Fruit fly (Drosophila melanogaster) whole organism, adult: Measurements from ENCODE around the gene fzy.

Source experiments
- CG11617 ChIP-seq: fragments of 200-800 bp; sonication (Bioruptor generic); optimal IDR thresholded peaks from 2 replicates; lab custom pipeline; 2017; ENCODE audit warnings: mild to moderate bottlenecking, missing biosample characterization, missing genetic modification reagents, missing genetic modification characterization
- CG12768 ChIP-seq: fragments of 200-800 bp; sonication (Bioruptor generic); optimal IDR thresholded peaks from 2 replicates; lab custom pipeline; 2017; ENCODE audit warnings: missing biosample characterization, missing genetic modification characterization, mild to moderate bottlenecking, moderate library complexity, missing genetic modification reagents
- CG14711 ChIP-seq: fragments of 200-800 bp; sonication (Bioruptor generic); optimal IDR thresholded peaks from 2 replicates; lab custom pipeline; 2018; ENCODE audit warnings: missing biosample characterization, mild to moderate bottlenecking, missing genetic modification characterization, moderate library complexity
- CG1620 ChIP-seq: fragments of 200-800 bp; sonication (Bioruptor generic); optimal IDR thresholded peaks from 2 replicates; lab custom pipeline; 2016; ENCODE audit warnings: missing biosample characterization, missing genetic modification characterization
- CG33017 ChIP-seq: fragments of 200-800 bp; sonication (Bioruptor generic); optimal IDR thresholded peaks from 2 replicates; lab custom pipeline; 2018; ENCODE audit warnings: missing biosample characterization, mild to moderate bottlenecking, missing genetic modification characterization, moderate library complexity
- CG5204 ChIP-seq: fragments of 200-800 bp; sonication (Bioruptor generic); optimal IDR thresholded peaks from 2 replicates; lab custom pipeline; 2016; ENCODE audit warnings: missing biosample characterization, missing genetic modification characterization
- CG7045 ChIP-seq: fragments of 200-800 bp; sonication (Bioruptor generic); optimal IDR thresholded peaks from 2 replicates; lab custom pipeline; 2017; ENCODE audit warnings: missing biosample characterization, mild to moderate bottlenecking, missing genetic modification characterization
- CG7101 ChIP-seq: fragments of 200-800 bp; sonication (Bioruptor generic); optimal IDR thresholded peaks from 2 replicates; lab custom pipeline; 2018; ENCODE audit warnings: missing biosample characterization, mild to moderate bottlenecking, missing genetic modification characterization, moderate library complexity
- Clk ChIP-seq: fragments of 200-800 bp; sonication (Bioruptor generic); optimal IDR thresholded peaks from 2 replicates; lab custom pipeline; 2017; ENCODE audit warnings: missing biosample characterization, missing genetic modification characterization
- Crg-1 ChIP-seq: fragments of 200-800 bp; sonication (Bioruptor generic); optimal IDR thresholded peaks from 2 replicates; lab custom pipeline; 2016; ENCODE audit warnings: missing biosample characterization, missing genetic modification characterization
- Hr96 ChIP-seq: fragments of 200-800 bp; sonication (Bioruptor generic); optimal IDR thresholded peaks from 2 replicates; lab custom pipeline; 2016; ENCODE audit warnings: missing biosample characterization, missing genetic modification characterization
- Mnt ChIP-seq: fragments of 200-800 bp; sonication (Bioruptor generic); optimal IDR thresholded peaks from 2 replicates; lab custom pipeline; 2016; ENCODE audit warnings: missing biosample characterization, mild to moderate bottlenecking, missing genetic modification characterization
- bab1 ChIP-seq: fragments of 200-800 bp; sonication (Bioruptor generic); optimal IDR thresholded peaks from 3 replicates; lab custom pipeline; 2019; ENCODE audit warnings: missing biosample characterization, mild to moderate bottlenecking, missing genetic modification characterization, moderate library complexity
- cic ChIP-seq: fragments of 200-800 bp; sonication (Bioruptor generic); optimal IDR thresholded peaks from 2 replicates; lab custom pipeline; 2017; ENCODE audit warnings: missing biosample characterization, mild to moderate bottlenecking, missing genetic modification characterization, moderate library complexity
- cnc ChIP-seq, 2 experiments: fragments of >200 bp; optimal IDR thresholded peaks; 2 replicates each; lab custom pipeline; 2017
- kay ChIP-seq: fragments of 200-800 bp; sonication (Bioruptor generic); peaks from one replicate; lab custom pipeline; 2016; ENCODE audit warnings: missing biosample characterization, missing genetic modification characterization, borderline replicate concordance
- ovo ChIP-seq: fragments of 200-800 bp; sonication (Bioruptor generic); optimal IDR thresholded peaks from 2 replicates; lab custom pipeline; 2016; ENCODE audit warnings: missing biosample characterization, missing genetic modification characterization
- pad ChIP-seq: fragments of 200-800 bp; sonication (Bioruptor generic); optimal IDR thresholded peaks from 3 replicates; lab custom pipeline; 2017; ENCODE audit warnings: missing biosample characterization, missing genetic modification characterization, mild to moderate bottlenecking, moderate library complexity, missing genetic modification reagents
- tj ChIP-seq: fragments of 200-800 bp; sonication (Bioruptor generic); optimal IDR thresholded peaks from 3 replicates; lab custom pipeline; 2017; ENCODE audit warnings: missing biosample characterization, mild to moderate bottlenecking, missing genetic modification characterization, moderate library complexity
- toe ChIP-seq: fragments of 200-800 bp; sonication (Bioruptor generic); optimal IDR thresholded peaks from 2 replicates; lab custom pipeline; 2016; ENCODE audit warnings: missing biosample characterization, missing genetic modification characterization

The fzy gene

dm6 chr2L:16320428-16320827 is 9.7 kb downstream of the fzy start:
- TF ChIP-seq toe (no peak), pad (GFP tag; lab: Kevin White, UChicago) (no peak), CG33017 (tag; lab: Kevin White, UChicago) (no peak), cnc (optimal IDR thresholded peaks at IDR 0.05; lab: Kevin White, UChicago) (no peak), tj (GFP tag; lab: Kevin White, UChicago) (no peak), CG12768 (no peak), ovo (GFP tag; lab: Kevin White, UChicago) (no peak), CG5204 (GFP tag; lab: Kevin White, UChicago) (no peak), cic (no peak), CG1620 (no peak), CG7101 (tag; lab: Kevin White, UChicago) (no peak), Crg-1 (GFP tag; lab: Kevin White, UChicago) (no peak), Hr96 (no peak), Clk (GFP tag; lab: Kevin White, UChicago) (no peak), CG14711 (tag; lab: Kevin White, UChicago) (no peak), bab1 (GFP tag; lab: Kevin White, UChicago) (no peak), Mnt (GFP tag; lab: Kevin White, UChicago) (no peak), kay (no peak), CG11617 (GFP tag; lab: Kevin White, UChicago) (no peak), CG7045 (no peak)

DNA sequence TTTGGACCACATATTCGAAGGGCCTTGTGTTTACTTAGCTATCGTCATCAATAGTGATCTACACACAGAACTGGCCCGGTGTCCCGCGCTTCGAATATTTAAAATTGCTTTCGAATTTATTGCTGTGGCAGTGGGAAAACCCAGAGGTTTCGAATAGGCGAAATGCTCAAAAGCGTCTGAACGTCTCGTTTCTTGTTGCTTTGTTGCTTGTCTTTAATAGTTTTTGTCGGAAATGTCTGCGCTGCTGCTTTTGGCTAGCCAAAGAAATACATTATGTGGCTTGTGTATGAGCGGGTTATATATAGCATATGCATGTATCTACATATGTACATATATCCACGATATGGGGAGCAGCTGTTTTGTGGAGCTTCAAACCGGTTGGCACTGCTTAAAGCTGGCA is 10.5 kb downstream of the fzy start:
- TF ChIP-seq CG1620: no peak
- TF ChIP-seq toe: no peak
- no peak for TF ChIP-seq CG7045
- no peak for TF ChIP-seq CG11617 (GFP tag; lab: Kevin White, UChicago)
- no peak for TF ChIP-seq tj (GFP tag; lab: Kevin White, UChicago)
- TF ChIP-seq CG7101 (tag; lab: Kevin White, UChicago): no peak
- TF ChIP-seq Crg-1 (GFP tag; lab: Kevin White, UChicago): no peak
- no peak for TF ChIP-seq pad (GFP tag; lab: Kevin White, UChicago)
- no peak for TF ChIP-seq bab1 (GFP tag; lab: Kevin White, UChicago)
- no peak for TF ChIP-seq CG33017 (tag; lab: Kevin White, UChicago)
- no peak for TF ChIP-seq Mnt (GFP tag; lab: Kevin White, UChicago)
- no peak for TF ChIP-seq CG14711 (tag; lab: Kevin White, UChicago)
- TF ChIP-seq CG5204 (GFP tag; lab: Kevin White, UChicago): no peak
- no peak for TF ChIP-seq Hr96
- TF ChIP-seq cic: no peak

DNA sequence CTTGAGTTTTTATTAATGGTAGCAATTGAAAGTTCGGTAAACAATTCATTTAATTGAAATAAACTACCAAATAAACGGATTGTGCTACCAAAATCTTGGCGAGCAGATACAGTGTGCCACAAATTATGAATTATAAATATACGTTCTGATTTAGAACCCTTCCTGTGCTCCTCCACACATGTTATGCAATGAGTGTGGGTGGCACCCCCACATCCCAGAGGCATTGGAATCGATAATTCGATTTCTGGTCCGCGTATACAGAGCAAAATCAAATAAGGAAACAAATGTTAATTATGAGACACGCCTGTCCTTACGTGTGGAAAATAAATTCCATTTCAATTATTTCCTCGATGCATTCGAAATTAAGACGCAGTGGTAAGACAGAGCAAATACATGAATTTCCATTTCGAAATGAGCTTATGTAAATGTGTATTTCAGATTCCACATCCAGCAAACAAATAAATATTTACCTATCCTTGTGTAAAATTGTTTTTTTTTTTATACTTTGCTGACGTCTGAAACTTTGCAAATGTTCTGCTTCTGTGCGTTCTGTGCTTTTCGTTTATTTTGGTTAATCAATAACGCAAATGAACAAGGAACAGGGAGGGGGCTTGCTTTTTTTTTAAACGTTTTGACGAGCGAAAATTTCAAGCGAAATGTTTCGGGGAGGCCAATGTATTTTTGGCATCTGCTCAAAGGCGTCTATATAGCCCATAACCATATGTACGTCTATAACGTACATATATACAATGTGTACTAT is 11.3 kb downstream of the fzy start:
- no peak for TF ChIP-seq CG7101 (tag; lab: Kevin White, UChicago)
- peak; percentile 22 for TF ChIP-seq kay

dm6 chr2L:16323544-16323943 is 12.8 kb downstream of the fzy start:
- TF ChIP-seq toe (no peak), cnc (optimal IDR thresholded peaks at IDR 0.05; lab: Kevin White, UChicago) (no peak), bab1 (GFP tag; lab: Kevin White, UChicago) (no peak), CG7101 (tag; lab: Kevin White, UChicago) (no peak), ovo (GFP tag; lab: Kevin White, UChicago) (no peak), Clk (GFP tag; lab: Kevin White, UChicago) (no peak), Mnt (GFP tag; lab: Kevin White, UChicago) (no peak), Hr96 (no peak)

DNA sequence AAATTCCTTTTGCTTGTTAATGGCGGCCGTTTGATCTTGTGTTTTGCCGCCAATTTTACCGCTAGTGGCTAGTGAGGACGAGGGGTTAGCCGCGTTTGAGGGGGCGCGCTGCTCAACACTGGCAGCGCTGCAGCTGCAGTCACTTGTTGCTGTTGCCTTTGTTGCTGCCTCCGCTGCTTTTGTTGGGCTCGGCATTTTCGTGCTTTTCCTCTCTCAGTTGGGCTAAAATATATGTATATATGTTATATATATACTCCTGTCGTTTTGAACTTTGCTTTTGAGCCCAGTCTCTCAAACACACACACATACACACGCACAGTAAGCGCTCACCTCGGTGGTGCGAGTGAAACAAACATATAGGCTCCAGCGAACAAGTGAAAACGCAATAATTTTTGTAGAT is 14.1 kb downstream of the fzy start:
- TF ChIP-seq cnc (optimal IDR thresholded peaks at IDR 0.05; lab: Kevin White, UChicago): no peak
- TF ChIP-seq CG5204 (GFP tag; lab: Kevin White, UChicago): no peak
- no peak for TF ChIP-seq CG14711 (tag; lab: Kevin White, UChicago)
- peak; percentile 41 for TF ChIP-seq CG33017 (tag; lab: Kevin White, UChicago)
- TF ChIP-seq pad (GFP tag; lab: Kevin White, UChicago): peak; percentile 88
- TF ChIP-seq Mnt (GFP tag; lab: Kevin White, UChicago): peak; percentile 23
- TF ChIP-seq CG7101 (tag; lab: Kevin White, UChicago): no peak
- peak; percentile 13 for TF ChIP-seq Clk (GFP tag; lab: Kevin White, UChicago)
- TF ChIP-seq tj (GFP tag; lab: Kevin White, UChicago): peak; percentile 83
- no peak for TF ChIP-seq CG7045
- peak; percentile 38 for TF ChIP-seq Crg-1 (GFP tag; lab: Kevin White, UChicago)
- peak; percentile 86 for TF ChIP-seq ovo (GFP tag; lab: Kevin White, UChicago)
- peak; percentile 6 for TF ChIP-seq CG1620
- no peak for TF ChIP-seq CG11617 (GFP tag; lab: Kevin White, UChicago)
- TF ChIP-seq kay: no peak
- no peak for TF ChIP-seq bab1 (GFP tag; lab: Kevin White, UChicago)
- TF ChIP-seq cic: peak; percentile 30
- peak; percentile 72 for TF ChIP-seq CG12768
- peak; percentile 22 for TF ChIP-seq Hr96
- TF ChIP-seq toe: peak; percentile 30

DNA sequence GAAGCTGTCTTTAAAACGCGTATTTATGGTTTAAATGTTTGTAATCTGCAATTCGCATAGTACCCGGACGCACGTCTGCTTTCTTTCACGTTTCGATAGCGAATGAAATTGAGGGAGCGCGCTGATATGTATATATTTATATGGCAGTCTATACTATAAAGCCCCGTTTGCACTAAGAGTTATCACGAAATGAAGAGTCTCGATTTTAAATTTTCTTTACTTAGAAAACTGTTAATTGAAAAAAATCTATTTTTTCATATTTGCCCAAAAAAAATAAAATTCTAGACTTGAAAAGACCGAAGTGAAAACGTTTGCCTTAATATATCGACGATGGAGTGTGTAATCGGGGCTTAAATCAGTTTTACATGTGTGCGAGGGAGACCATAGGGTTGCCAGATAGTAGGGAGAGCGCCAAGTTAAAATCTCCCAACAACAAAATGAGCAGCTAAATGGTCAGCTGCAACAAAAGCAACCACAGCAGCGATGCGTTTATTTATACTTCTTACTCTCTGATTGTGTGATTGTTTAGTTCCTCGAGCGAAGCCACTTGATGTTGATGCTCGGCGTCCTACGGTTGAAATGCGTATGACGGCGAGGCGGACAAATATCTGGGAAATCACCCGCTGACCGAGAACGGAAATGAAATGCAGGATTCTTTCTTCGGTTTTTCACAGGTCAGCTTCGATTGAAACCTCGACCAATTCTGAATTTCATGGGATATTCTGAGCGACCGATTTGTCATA is 14.9 kb downstream of the fzy start, which contains the start of gene cact:
TSS of gene cact (minus strand) at position 693 of the 743 bp plus-strand sequence.
- TF ChIP-seq CG1620 (peak; percentile 94), CG14711 (tag; lab: Kevin White, UChicago) (peak; percentile 91), Crg-1 (GFP tag; lab: Kevin White, UChicago) (peak; percentile 69), tj (GFP tag; lab: Kevin White, UChicago) (peak; percentile 81), CG11617 (GFP tag; lab: Kevin White, UChicago) (peak; percentile 94), ovo (GFP tag; lab: Kevin White, UChicago) (peak; percentile 76), CG12768 (peak; percentile 88), Clk (GFP tag; lab: Kevin White, UChicago) (peak; percentile 57), Mnt (GFP tag; lab: Kevin White, UChicago) (peak; percentile 94), pad (GFP tag; lab: Kevin White, UChicago) (peak; percentile 68), CG5204 (GFP tag; lab: Kevin White, UChicago) (peak; percentile 95), kay (peak; percentile 98), bab1 (GFP tag; lab: Kevin White, UChicago) (peak; percentile 94), cnc (optimal IDR thresholded peaks at IDR 0.05; lab: Kevin White, UChicago) (no peak), Hr96 (peak; percentile 94), CG7045 (peak; percentile 92), CG33017 (tag; lab: Kevin White, UChicago) (peak; percentile 91), toe (peak; percentile 97), CG7101 (tag; lab: Kevin White, UChicago) (peak; percentile 95), cic (peak; percentile 86)
